Fruit fly (Drosophila melanogaster) whole organism, embryonic: ENCODE measurements around the gene CG10725.

Experiments
- Ada2b ChIP-seq: fragments of 200-800 bp; sonication (Bioruptor generic); IDR thresholded peaks from 2 replicates; pipeline ENCODE4 v1.3.6; 2022; ENCODE audit warnings: missing biosample characterization, missing genetic modification characterization
- Aef1 ChIP-seq: fragments of 200-800 bp; sonication (Bioruptor generic); IDR thresholded peaks from 3 replicates; pipeline ENCODE4 v1.3.6; 2022; ENCODE audit warnings: missing biosample characterization, missing genetic modification characterization
- Blimp-1 ChIP-seq: fragments of 200-800 bp; sonication (Bioruptor generic); optimal IDR thresholded peaks from 3 replicates; lab custom pipeline; 2018; ENCODE audit warnings: missing biosample characterization, missing genetic modification characterization, mild to moderate bottlenecking, moderate library complexity, missing genetic modification reagents
- BtbVII ChIP-seq: fragments of 200-800 bp; sonication (Bioruptor generic); optimal IDR thresholded peaks from 3 replicates; lab custom pipeline; 2017; ENCODE audit warnings: missing biosample characterization, mild to moderate bottlenecking, missing genetic modification characterization
- CG10147 ChIP-seq: fragments of 200-800 bp; sonication (Bioruptor generic); optimal IDR thresholded peaks from 2 replicates; lab custom pipeline; 2019; ENCODE audit warnings: missing biosample characterization, mild to moderate bottlenecking, missing genetic modification characterization, moderate library complexity
- CG10431 ChIP-seq: fragments of 200-800 bp; sonication (Bioruptor generic); optimal IDR thresholded peaks from 3 replicates; lab custom pipeline; 2018; ENCODE audit warnings: missing biosample characterization, mild to moderate bottlenecking, missing genetic modification characterization
- CG11093 ChIP-seq: fragments of 200-800 bp; sonication (Bioruptor generic); IDR thresholded peaks from 3 replicates; pipeline ENCODE4 v1.3.6; 2022; ENCODE audit warnings: missing biosample characterization, missing genetic modification characterization
- CG11723 ChIP-seq: fragments of 200-800 bp; sonication (Bioruptor generic); optimal IDR thresholded peaks from 2 replicates; lab custom pipeline; 2017; ENCODE audit warnings: missing biosample characterization, mild to moderate bottlenecking, missing genetic modification characterization
- CG12071 ChIP-seq: fragments of 200-800 bp; sonication (Bioruptor generic); optimal IDR thresholded peaks from 3 replicates; lab custom pipeline; 2018; ENCODE audit warnings: missing biosample characterization, mild to moderate bottlenecking, missing genetic modification characterization
- CG12155 ChIP-seq: fragments of 200-800 bp; sonication (Bioruptor generic); optimal IDR thresholded peaks from 3 replicates; lab custom pipeline; 2016; ENCODE audit warnings: missing biosample characterization, missing genetic modification characterization
- CG12236 ChIP-seq: fragments of 200-800 bp; sonication (Bioruptor generic); optimal IDR thresholded peaks from 2 replicates; lab custom pipeline; 2016; ENCODE audit warnings: missing biosample characterization, missing genetic modification characterization
- CG12659 ChIP-seq: fragments of 200-800 bp; sonication (Bioruptor generic); optimal IDR thresholded peaks from 3 replicates; lab custom pipeline; 2017; ENCODE audit warnings: mild to moderate bottlenecking, missing biosample characterization, missing genetic modification reagents, missing genetic modification characterization
- CG14014 ChIP-seq: fragments of 200-800 bp; sonication (Bioruptor generic); IDR thresholded peaks from 2 replicates; pipeline ENCODE4 v1.3.6; 2022; ENCODE audit warnings: missing biosample characterization, missing genetic modification characterization
- CG14965 ChIP-seq: fragments of 200-800 bp; sonication (Bioruptor generic); optimal IDR thresholded peaks from 2 replicates; lab custom pipeline; 2016; ENCODE audit warnings: missing biosample characterization, missing genetic modification characterization, borderline replicate concordance
- CG17385 ChIP-seq: fragments of 200-800 bp; sonication (Bioruptor generic); optimal IDR thresholded peaks from 3 replicates; lab custom pipeline; 2018; ENCODE audit warnings: missing biosample characterization, mild to moderate bottlenecking, missing genetic modification characterization
- CG31224 ChIP-seq: fragments of 200-800 bp; sonication (Bioruptor generic); IDR thresholded peaks from 2 replicates; pipeline ENCODE4 v1.3.6; 2022; ENCODE audit warnings: missing biosample characterization, missing genetic modification characterization
- CG3281 ChIP-seq: fragments of 200-800 bp; sonication (Bioruptor generic); optimal IDR thresholded peaks from 3 replicates; lab custom pipeline; 2017; ENCODE audit warnings: missing biosample characterization, mild to moderate bottlenecking, missing genetic modification characterization
- CG3838 ChIP-seq: fragments of 200-800 bp; sonication (Bioruptor generic); optimal IDR thresholded peaks from 3 replicates; lab custom pipeline; 2016; ENCODE audit warnings: missing biosample characterization, missing genetic modification characterization
- CG4424 ChIP-seq: fragments of 200-800 bp; sonication (Bioruptor generic); optimal IDR thresholded peaks from 3 replicates; lab custom pipeline; 2016; ENCODE audit warnings: missing biosample characterization, missing genetic modification characterization
- CG6175 ChIP-seq: fragments of 200-800 bp; sonication (Bioruptor generic); IDR thresholded peaks from 3 replicates; pipeline ENCODE4 v1.3.6; 2022; ENCODE audit warnings: missing biosample characterization, missing genetic modification characterization
- CG7271 ChIP-seq: fragments of 200-800 bp; sonication (Bioruptor generic); optimal IDR thresholded peaks from 2 replicates; lab custom pipeline; 2018; ENCODE audit warnings: missing biosample characterization, mild to moderate bottlenecking, missing genetic modification characterization, moderate library complexity
- CG9817 ChIP-seq: fragments of 200-800 bp; sonication (Bioruptor generic); optimal IDR thresholded peaks from 2 replicates; lab custom pipeline; 2018; ENCODE audit warnings: missing biosample characterization, mild to moderate bottlenecking, missing genetic modification characterization, moderate library complexity
- MTF-1 ChIP-seq: fragments of 200-800 bp; sonication (Bioruptor generic); optimal IDR thresholded peaks from 2 replicates; lab custom pipeline; 2018; ENCODE audit warnings: missing biosample characterization, mild to moderate bottlenecking, missing genetic modification characterization, borderline replicate concordance
- NC2α ChIP-seq: fragments of 200-800 bp; sonication (Bioruptor generic); optimal IDR thresholded peaks from 2 replicates; lab custom pipeline; 2016; ENCODE audit warnings: missing biosample characterization, missing genetic modification characterization
- Nf-YA ChIP-seq: fragments of 200-800 bp; sonication (Bioruptor generic); IDR thresholded peaks from 2 replicates; pipeline ENCODE4 v1.3.6; 2022; ENCODE audit warnings: missing biosample characterization, missing genetic modification characterization
- Optix ChIP-seq: fragments of 200-800 bp; sonication (Bioruptor generic); IDR thresholded peaks from 3 replicates; pipeline ENCODE4 v1.3.6; 2022; ENCODE audit warnings: missing biosample characterization, missing genetic modification characterization
- PHDP ChIP-seq: fragments of 200-800 bp; sonication (Bioruptor generic); optimal IDR thresholded peaks from 3 replicates; lab custom pipeline; 2018; ENCODE audit warnings: missing biosample characterization, mild to moderate bottlenecking, missing genetic modification characterization, moderate library complexity
- ara ChIP-seq: fragments of 200-800 bp; sonication (Bioruptor generic); IDR thresholded peaks from 2 replicates; pipeline ENCODE4 v1.3.6; 2022; ENCODE audit warnings: missing biosample characterization, missing genetic modification characterization
- az2 ChIP-seq: fragments of 200-800 bp; sonication (Bioruptor generic); optimal IDR thresholded peaks from 3 replicates; lab custom pipeline; 2016; ENCODE audit warnings: missing biosample characterization, missing genetic modification characterization
- bcd ChIP-seq: fragments of 200-800 bp; sonication (Bioruptor generic); optimal IDR thresholded peaks from 2 replicates; lab custom pipeline; 2017; ENCODE audit warnings: missing biosample characterization, mild to moderate bottlenecking, missing genetic modification characterization
- croc ChIP-seq: fragments of 200-800 bp; sonication (Bioruptor generic); conservative IDR thresholded peaks from 3 replicates; pipeline ENCODE4 v1.3.6; 2022; ENCODE audit warnings: missing biosample characterization, missing genetic modification characterization
- gsb-n ChIP-seq: fragments of 200-800 bp; sonication (Bioruptor generic); optimal IDR thresholded peaks from 3 replicates; lab custom pipeline; 2018; ENCODE audit warnings: missing biosample characterization, mild to moderate bottlenecking, missing genetic modification characterization
- hth ChIP-seq: fragments of >200 bp; optimal IDR thresholded peaks from 2 replicates; lab custom pipeline; 2017; ENCODE audit warnings: inconsistent platforms
- kah ChIP-seq: fragments of 200-800 bp; sonication (Bioruptor generic); optimal IDR thresholded peaks from 2 replicates; lab custom pipeline; 2018; ENCODE audit warnings: missing biosample characterization, mild to moderate bottlenecking, missing genetic modification characterization
- lab ChIP-seq: fragments of 200-800 bp; sonication (Bioruptor generic); optimal IDR thresholded peaks from 3 replicates; lab custom pipeline; 2017; ENCODE audit warnings: missing biosample characterization, missing genetic modification characterization, mild to moderate bottlenecking, moderate library complexity, missing genetic modification reagents
- lilli ChIP-seq: fragments of 200-800 bp; sonication (Bioruptor generic); optimal IDR thresholded peaks from 3 replicates; lab custom pipeline; 2016; ENCODE audit warnings: missing biosample characterization, missing genetic modification characterization
- lov ChIP-seq, 2 experiments: fragments of 200-800 bp in 1 of 2; fragments of >200 bp in 1 of 2; sonication (Bioruptor generic) in 1 of 2; IDR thresholded peaks in 1 of 2; optimal IDR thresholded peaks in 1 of 2; 2 replicates in 1 of 2; 3 replicates in 1 of 2; pipeline versions ENCODE4 v1.3.6 to Lab custom; 2017 to 2022; ENCODE audit warnings: missing biosample characterization in 1 of 2, missing genetic modification characterization in 1 of 2
- phol ChIP-seq: fragments of 200-800 bp; sonication (Bioruptor generic); optimal IDR thresholded peaks from 3 replicates; lab custom pipeline; 2018; ENCODE audit warnings: missing biosample characterization, mild to moderate bottlenecking, missing genetic modification characterization, moderate library complexity
- pzg ChIP-seq: fragments of 200-800 bp; sonication (Bioruptor generic); optimal IDR thresholded peaks from 3 replicates; lab custom pipeline; 2018; ENCODE audit warnings: missing biosample characterization, mild to moderate bottlenecking, missing genetic modification characterization, moderate library complexity
- rib ChIP-seq: fragments of 200-800 bp; sonication (Bioruptor generic); IDR thresholded peaks from 2 replicates; pipeline ENCODE4 v1.3.6; 2022; ENCODE audit warnings: missing biosample characterization, missing genetic modification characterization
- ro ChIP-seq: fragments of 200-800 bp; sonication (Bioruptor generic); IDR thresholded peaks from 2 replicates; pipeline ENCODE4 v1.3.6; 2022; ENCODE audit warnings: missing biosample characterization, missing genetic modification characterization
- sc ChIP-seq, 3 experiments: fragments of >200 bp in 2 of 3; fragments of 200-800 bp in 1 of 3; sonication (Bioruptor generic) in 1 of 3; optimal IDR thresholded peaks; 2 replicates in 2 of 3; 3 replicates in 1 of 3; lab custom pipeline; 2017; ENCODE audit warnings: mild to moderate bottlenecking in 1 of 3, missing biosample characterization in 1 of 3, missing genetic modification characterization in 1 of 3, missing genetic modification reagents in 1 of 3
- sens-2 ChIP-seq: fragments of 200-800 bp; sonication (Bioruptor generic); IDR thresholded peaks from 2 replicates; pipeline ENCODE4 v1.3.6; 2022; ENCODE audit warnings: missing biosample characterization, missing genetic modification characterization
- sqz ChIP-seq: fragments of 200-800 bp; sonication (Bioruptor generic); optimal IDR thresholded peaks from 3 replicates; lab custom pipeline; 2018; ENCODE audit warnings: missing biosample characterization, mild to moderate bottlenecking, missing genetic modification characterization
- stc ChIP-seq: fragments of 200-800 bp; sonication (Bioruptor generic); IDR thresholded peaks from 2 replicates; pipeline ENCODE4 v1.3.6; 2022; ENCODE audit warnings: missing biosample characterization, missing genetic modification characterization
- tin ChIP-seq: fragments of 200-800 bp; sonication (Bioruptor generic); optimal IDR thresholded peaks from 3 replicates; lab custom pipeline; 2016; ENCODE audit warnings: missing biosample characterization, missing genetic modification characterization
- tna ChIP-seq: fragments of 200-800 bp; sonication (Bioruptor generic); IDR thresholded peaks from 2 replicates; pipeline ENCODE4 v1.3.6; 2022; ENCODE audit warnings: missing biosample characterization, missing genetic modification characterization; ENCODE audit not compliant: partially characterized antibody
- tx ChIP-seq: fragments of 200-800 bp; sonication (Bioruptor generic); optimal IDR thresholded peaks from 2 replicates; lab custom pipeline; 2016; ENCODE audit warnings: missing biosample characterization, missing genetic modification characterization

Gene CG10725

dm6 chr3L:13450177-13450793 is 12.5 kb downstream of the CG10725 start, which contains the start of the genes JMJD7 and CG10738 (continued):
- peak; percentile 87 for TF ChIP-seq lab (GFP tag; lab: Kevin White, UChicago)
- peak; percentile 18 for TF ChIP-seq kah (GFP tag; lab: Kevin White, UChicago)
- TF ChIP-seq sc (optimal IDR thresholded peaks at IDR 0.05; lab: Kevin White, UChicago): no peak
- TF ChIP-seq sc (GFP tag; optimal IDR thresholded peaks at IDR 0.05; lab: Kevin White, UChicago): no peak
- peak; percentile 35 for TF ChIP-seq CG9817 (tag; lab: Kevin White, UChicago)
- TF ChIP-seq CG3281: peak; percentile 82
- TF ChIP-seq sens-2: peak; percentile 79
- no peak for TF ChIP-seq CG3838
- TF ChIP-seq CG11093 (GFP tag; lab: Robert Waterston, UW): peak; percentile 42; the same call in 2 of the 3 replicates
- peak; percentile 63 for TF ChIP-seq Aef1
- TF ChIP-seq Blimp-1 (GFP tag; lab: Kevin White, UChicago): peak; percentile 80
- TF ChIP-seq CG12236 (GFP tag; lab: Kevin White, UChicago): no peak
- TF ChIP-seq ara (GFP tag; lab: Robert Waterston, UW): peak; percentile 42; the same call in 1 of the 2 replicates
- peak; percentile 44; the same call in 1 of the 2 replicates for TF ChIP-seq CG31224 (GFP tag; lab: Robert Waterston, UW)
- TF ChIP-seq CG12155 (GFP tag; lab: Kevin White, UChicago): peak; percentile 9
- peak; percentile 48 for TF ChIP-seq phol (tag; lab: Kevin White, UChicago)
- TF ChIP-seq CG12071: peak; percentile 63
- no peak for TF ChIP-seq gsb-n (tag; lab: Kevin White, UChicago)
- no peak for TF ChIP-seq sqz
- TF ChIP-seq tx: no peak
- no peak for TF ChIP-seq CG11723 (GFP tag; lab: Kevin White, UChicago)
- peak; percentile 37 for TF ChIP-seq lilli (GFP tag; lab: Kevin White, UChicago)
- no peak for TF ChIP-seq lov (optimal IDR thresholded peaks at IDR 0.05; lab: Kevin White, UChicago)
- TF ChIP-seq lov (GFP tag; IDR thresholded peaks at IDR 0.05; lab: Robert Waterston, UW): peak; percentile 30; the same call in 1 of the 3 replicates
- TF ChIP-seq az2: no peak
- peak; percentile 18 for TF ChIP-seq CG12659 (GFP tag; lab: Kevin White, UChicago)
- TF ChIP-seq NC2α (GFP tag; lab: Kevin White, UChicago): no peak
- peak; percentile 84 for TF ChIP-seq Ada2b (GFP tag; lab: Robert Waterston, UW)
- no peak for TF ChIP-seq CG14965
- TF ChIP-seq CG7271 (tag; lab: Kevin White, UChicago): no peak
- peak; percentile 78 for TF ChIP-seq Optix
- peak; percentile 53; the same call in 1 of the 2 replicates for TF ChIP-seq Nf-YA (GFP tag; lab: Robert Waterston, UW)
- peak; percentile 48 for TF ChIP-seq CG4424 (GFP tag; lab: Kevin White, UChicago)
- TF ChIP-seq hth: no peak
- TF ChIP-seq tna (GFP tag; lab: Robert Waterston, UW): no peak
- TF ChIP-seq CG17385: no peak
- TF ChIP-seq BtbVII (GFP tag; lab: Kevin White, UChicago): peak; percentile 6
- peak; percentile 83 for TF ChIP-seq CG14014 (GFP tag; lab: Robert Waterston, UW)
- TF ChIP-seq ro (GFP tag; lab: Robert Waterston, UW): 0 out of 2 replicates have a peak, but pooled peaks have one; percentile 16
- TF ChIP-seq croc (GFP tag; lab: Robert Waterston, UW): no peak; the same call in 2 of the 3 replicates
- peak; percentile 71 for TF ChIP-seq bcd (GFP tag; lab: Kevin White, UChicago)
- peak; percentile 41 for TF ChIP-seq stc
- TF ChIP-seq MTF-1 (GFP tag; lab: Kevin White, UChicago): peak; percentile 23
- no peak for TF ChIP-seq CG6175
- no peak for TF ChIP-seq PHDP (tag; lab: Kevin White, UChicago)
- TF ChIP-seq pzg (GFP tag; lab: Kevin White, UChicago): peak; percentile 64
- peak; percentile 87 for TF ChIP-seq tin (GFP tag; lab: Kevin White, UChicago)
- TF ChIP-seq CG10431 (GFP tag; lab: Kevin White, UChicago): no peak
- peak; percentile 54; the same call in 1 of the 2 replicates for TF ChIP-seq rib (GFP tag; lab: Robert Waterston, UW)
- peak; percentile 75 for TF ChIP-seq CG10147
